Fruit fly (Drosophila melanogaster): Measurements from ENCODE around the gene RpS14b.

Gene RpS14b

dm6 chrX:7933210-7933915, 1.3 kb upstream of the RpS14b start, which contains the start of the genes Dhdds and RpS14a (continued):
- TF ChIP-seq bcd (GFP tag; optimal IDR thresholded peaks at IDR 0.05), result peak; percentile 88
- TF ChIP-seq gfzf (GFP tag; optimal IDR thresholded peaks at IDR 0.05), result peak; percentile 89
- no peak for TF ChIP-seq CG14050 (GFP tag; IDR thresholded peaks at IDR 0.05)
- TF ChIP-seq CG1603 (tag; optimal IDR thresholded peaks at IDR 0.05), result peak; percentile 40
- TF ChIP-seq Sry-δ (GFP tag; optimal IDR thresholded peaks at IDR 0.05), result peak; percentile 77
- TF ChIP-seq sima (GFP tag; optimal IDR thresholded peaks at IDR 0.05), result no peak
- TF ChIP-seq ind (GFP tag; optimal IDR thresholded peaks at IDR 0.05), result peak; percentile 24
- TF ChIP-seq Hr51 (GFP tag; optimal IDR thresholded peaks at IDR 0.05), result peak; percentile 43 to 54
- no peak for TF ChIP-seq CG7745 (tag; optimal IDR thresholded peaks at IDR 0.05)
- peak; percentile 33 to 59 for TF ChIP-seq dpn (GFP tag; optimal IDR thresholded peaks at IDR 0.05)
- no peak for TF ChIP-seq CG4404 (GFP tag; IDR thresholded peaks at IDR 0.05)
- TF ChIP-seq CG1832 (GFP tag; optimal IDR thresholded peaks at IDR 0.05), result no peak
- no peak for TF ChIP-seq D19A (tag; optimal IDR thresholded peaks at IDR 0.05)
- peak; percentile 61 for TF ChIP-seq CG17328 (GFP tag; IDR thresholded peaks at IDR 0.05)
- no peak for TF ChIP-seq cad (GFP tag; optimal IDR thresholded peaks at IDR 0.05)
- TF ChIP-seq CG6683 (GFP tag; optimal IDR thresholded peaks at IDR 0.05), result no peak
- peak; percentile 5 for TF ChIP-seq Mad (GFP tag; optimal IDR thresholded peaks at IDR 0.05)
- TF ChIP-seq CG17359 (tag; optimal IDR thresholded peaks at IDR 0.05), result peak; percentile 30
- TF ChIP-seq dysf (GFP tag; IDR thresholded peaks at IDR 0.05), result peak; percentile 35; the same call in 1 of the 3 replicates
- peak; percentile 49; the same call in 2 of the 3 replicates for TF ChIP-seq HLH4C (GFP tag; IDR thresholded peaks at IDR 0.05; ENCODE audit: partially characterized antibody)
- peak; percentile 17 for TF ChIP-seq Atf-2 (GFP tag; optimal IDR thresholded peaks at IDR 0.05)
- peak; percentile 44 for TF ChIP-seq nerfin-1 (tag; optimal IDR thresholded peaks at IDR 0.05)
- TF ChIP-seq tin (GFP tag; optimal IDR thresholded peaks at IDR 0.05), result peak; percentile 17
- TF ChIP-seq br (optimal IDR thresholded peaks at IDR 0.05), result no peak
- peak; percentile 44 for TF ChIP-seq Usf (GFP tag; optimal IDR thresholded peaks at IDR 0.05)
- no peak for TF ChIP-seq CG2199 (GFP tag; IDR thresholded peaks at IDR 0.05)
- peak; percentile 32 for TF ChIP-seq CG33213 (GFP tag; optimal IDR thresholded peaks at IDR 0.05)
- TF ChIP-seq prd (optimal IDR thresholded peaks at IDR 0.05), result no peak
- TF ChIP-seq prd (GFP tag; IDR thresholded peaks at IDR 0.05), result peak; percentile 5; the same call in 1 of the 3 replicates
- TF ChIP-seq CG4820 (GFP tag; optimal IDR thresholded peaks at IDR 0.05), result peak; percentile 58
- 0 out of 3 replicates have a peak, but pooled peaks have one; percentile 15 for TF ChIP-seq zfh1 (GFP tag; IDR thresholded peaks at IDR 0.05)
- no peak for TF ChIP-seq abd-A (tag; optimal IDR thresholded peaks at IDR 0.05)
- TF ChIP-seq gce (GFP tag; IDR thresholded peaks at IDR 0.05), result no peak
- TF ChIP-seq H15 (GFP tag; IDR thresholded peaks at IDR 0.05), result 0 out of 3 replicates have a peak, but pooled peaks have one; percentile 54
- peak; percentile 29 for TF ChIP-seq CG6854 (GFP tag; optimal IDR thresholded peaks at IDR 0.05)
- no peak for TF ChIP-seq danr (GFP tag; IDR thresholded peaks at IDR 0.05)
- TF ChIP-seq Pdp1 (GFP tag; optimal IDR thresholded peaks at IDR 0.05), result peak; percentile 28 to 48
- peak; percentile 90 for TF ChIP-seq Lhr (GFP tag; optimal IDR thresholded peaks at IDR 0.05)
- TF ChIP-seq CG4328 (GFP tag; optimal IDR thresholded peaks at IDR 0.05), result peak; percentile 74
- TF ChIP-seq CG30403 (GFP tag; optimal IDR thresholded peaks at IDR 0.05), result peak; percentile 61
- TF ChIP-seq CG1024 (GFP tag; IDR thresholded peaks at IDR 0.05), result no peak
- TF ChIP-seq twi (tag; optimal IDR thresholded peaks at IDR 0.05), result peak; percentile 16
- TF ChIP-seq ewg (GFP tag; optimal IDR thresholded peaks at IDR 0.05), result peak; percentile 44
- TF ChIP-seq CG8944 (GFP tag; optimal IDR thresholded peaks at IDR 0.05), result no peak
- peak; percentile 57 for TF ChIP-seq gsb-n (tag; optimal IDR thresholded peaks at IDR 0.05)
- peak; percentile 95 for TF ChIP-seq hkb (optimal IDR thresholded peaks at IDR 0.05)
- TF ChIP-seq hkb (GFP tag; IDR thresholded peaks at IDR 0.05), result peak; percentile 46; the same call in 1 of the 2 replicates
- no peak for TF ChIP-seq CG32772 (GFP tag; IDR thresholded peaks at IDR 0.05)
- no peak for TF ChIP-seq aop (GFP tag; IDR thresholded peaks at IDR 0.05)
- peak; percentile 58 for TF ChIP-seq Dad (GFP tag; optimal IDR thresholded peaks at IDR 0.05)
- TF ChIP-seq CG8765 (GFP tag; IDR thresholded peaks at IDR 0.05), result no peak
